Worm (Caenorhabditis elegans): ENCODE results near the gene ZC239.20.

DNA sequence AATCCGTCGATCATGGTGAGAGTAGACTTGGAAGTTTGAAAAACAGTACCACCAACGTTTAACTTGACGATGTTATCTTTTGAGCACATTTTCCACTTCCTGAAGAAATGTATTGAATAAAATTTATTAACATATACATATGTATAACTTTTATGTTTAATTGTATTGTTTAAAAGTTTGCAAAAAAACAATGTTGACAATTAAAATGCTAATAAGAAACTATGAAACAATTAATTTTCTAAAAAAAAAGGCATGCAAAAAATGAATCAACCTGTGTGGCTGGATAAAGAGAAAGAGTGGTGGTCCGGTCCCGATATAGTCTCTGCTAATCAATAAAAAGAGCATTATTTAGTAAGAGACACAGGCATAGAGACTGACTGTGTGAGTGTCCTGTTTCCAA lies 28.4 kb upstream of the ZC239.20 start, which contains the start of gene C17F4.8:
- TF ChIP-seq zag-1 (tag; optimal IDR thresholded peaks at IDR 0.05) (no peak), dmd-8 (GFP tag; IDR thresholded peaks at IDR 0.05) (no peak), jun-1 (tag; optimal IDR thresholded peaks at IDR 0.05) (no peak)
